Worm (Caenorhabditis elegans) whole organism, L3 larva: ENCODE measurements around the gene F38E1.3.
A peak's percentile ranks its signal among the peaks of the same experiment; 100 is the strongest.

Experiments
- R02D3.7 ChIP-seq: fragments of 150-350 bp; optimal IDR thresholded peaks from 2 replicates; lab custom pipeline; 2014; ENCODE audit warnings: missing biosample characterization, missing genetic modification characterization
- ZK546.5 ChIP-seq: sonication (generic microtip); optimal IDR thresholded peaks from 2 replicates; lab custom pipeline; 2017; ENCODE audit warnings: missing biosample characterization, missing genetic modification characterization
- aly-2 ChIP-seq: fragments of 150-350 bp; optimal IDR thresholded peaks from 2 replicates; lab custom pipeline; 2014; ENCODE audit warnings: missing biosample characterization, missing genetic modification characterization
- ceh-16 ChIP-seq: sonication (generic microtip); optimal IDR thresholded peaks from 2 replicates; lab custom pipeline; 2017; ENCODE audit warnings: missing biosample characterization, missing genetic modification characterization
- ceh-82 ChIP-seq: fragments of 150-350 bp; optimal IDR thresholded peaks from 2 replicates; lab custom pipeline; 2014; ENCODE audit warnings: missing biosample characterization, missing genetic modification characterization
- ceh-9 ChIP-seq: sonication (generic microtip); optimal IDR thresholded peaks from 2 replicates; lab custom pipeline; 2018; ENCODE audit warnings: missing biosample characterization, missing genetic modification characterization
- daf-12 ChIP-seq: fragments of 150-350 bp; optimal IDR thresholded peaks from 2 replicates; lab custom pipeline; 2014; ENCODE audit warnings: missing biosample characterization, missing genetic modification reagents, missing genetic modification characterization
- egl-27 ChIP-seq: sonication (generic microtip); optimal IDR thresholded peaks from 4 replicates; lab custom pipeline; 2017; ENCODE audit warnings: missing biosample characterization, missing genetic modification reagents, missing genetic modification characterization
- egl-5 ChIP-seq: fragments of 150-350 bp; optimal IDR thresholded peaks from 2 replicates; lab custom pipeline; 2017; ENCODE audit warnings: missing biosample characterization, missing genetic modification reagents, missing genetic modification characterization, inconsistent platforms
- elt-1 ChIP-seq: fragments of 150-350 bp; optimal IDR thresholded peaks from 2 replicates; lab custom pipeline; 2014; ENCODE audit warnings: missing biosample characterization, missing genetic modification characterization
- elt-2 ChIP-seq: sonication (generic microtip); optimal IDR thresholded peaks from 2 replicates; lab custom pipeline; 2016; ENCODE audit warnings: missing genetic modification reagents, mild to moderate bottlenecking, missing genetic modification characterization, missing compliant biosample characterization
- elt-3 ChIP-seq, 3 experiments: fragments of 150-350 bp in 1 of 3; sonication (generic microtip) in 2 of 3; optimal IDR thresholded peaks; 2 replicates in 2 of 3; 4 replicates in 1 of 3; lab custom pipeline; 2014 to 2017; ENCODE audit warnings: missing biosample characterization in 3 of 3, missing genetic modification characterization in 3 of 3
- eor-1 ChIP-seq, 2 experiments: fragments of 150-350 bp; optimal IDR thresholded peaks; 2 replicates each; lab custom pipeline; 2014 to 2018; ENCODE audit warnings: missing biosample characterization in 2 of 2, missing genetic modification characterization in 2 of 2
- fkh-10 ChIP-seq: sonication (generic microtip); optimal IDR thresholded peaks from 2 replicates; lab custom pipeline; 2017; ENCODE audit warnings: missing biosample characterization, missing genetic modification reagents, missing genetic modification characterization
- hmg-11 ChIP-seq: sonication (generic microtip); optimal IDR thresholded peaks from 2 replicates; lab custom pipeline; 2016; ENCODE audit warnings: missing genetic modification characterization, missing compliant biosample characterization
- lin-15B ChIP-seq: fragments of 150-350 bp; optimal IDR thresholded peaks from 2 replicates; lab custom pipeline; 2014; ENCODE audit warnings: missing biosample characterization, missing genetic modification characterization
- mdl-1 ChIP-seq: fragments of 150-350 bp; optimal IDR thresholded peaks from 2 replicates; lab custom pipeline; 2014; ENCODE audit warnings: missing biosample characterization, missing genetic modification characterization
- mml-1 ChIP-seq: fragments of 150-350 bp; sonication (generic microtip); optimal IDR thresholded peaks from 3 replicates; lab custom pipeline; 2014; ENCODE audit warnings: missing biosample characterization, missing genetic modification characterization
- nfya-1 ChIP-seq: sonication (generic microtip); optimal IDR thresholded peaks from 2 replicates; lab custom pipeline; 2017; ENCODE audit warnings: missing genetic modification characterization, mild to moderate bottlenecking, missing compliant biosample characterization, antibody characterized with exemption, moderate library complexity; ENCODE audit not compliant: insufficient read depth
- nhr-11 ChIP-seq: fragments of 150-350 bp; optimal IDR thresholded peaks from 2 replicates; lab custom pipeline; 2014; ENCODE audit warnings: missing biosample characterization, missing genetic modification characterization
- nhr-12 ChIP-seq: fragments of 150-350 bp; optimal IDR thresholded peaks from 2 replicates; lab custom pipeline; 2014; ENCODE audit warnings: missing biosample characterization, missing genetic modification characterization
- nhr-23 ChIP-seq: fragments of 150-350 bp; optimal IDR thresholded peaks from 2 replicates; lab custom pipeline; 2014; ENCODE audit warnings: missing biosample characterization, missing genetic modification reagents, missing genetic modification characterization
- nhr-237 ChIP-seq: fragments of 150-350 bp; optimal IDR thresholded peaks from 2 replicates; lab custom pipeline; 2014; ENCODE audit warnings: missing biosample characterization, missing genetic modification characterization
- nhr-25 ChIP-seq: sonication (generic microtip); optimal IDR thresholded peaks from 2 replicates; lab custom pipeline; 2017; ENCODE audit warnings: missing biosample characterization, missing genetic modification characterization
- nhr-28 ChIP-seq: fragments of 150-350 bp; optimal IDR thresholded peaks from 2 replicates; lab custom pipeline; 2014; ENCODE audit warnings: missing biosample characterization, missing genetic modification characterization
- nhr-43 ChIP-seq: sonication (generic microtip); optimal IDR thresholded peaks from 2 replicates; lab custom pipeline; 2016; ENCODE audit warnings: mild to moderate bottlenecking, missing genetic modification characterization, missing compliant biosample characterization; ENCODE audit not compliant: poor library complexity, severe bottlenecking
- nhr-67 ChIP-seq: fragments of 150-350 bp; optimal IDR thresholded peaks from 2 replicates; lab custom pipeline; 2014; ENCODE audit warnings: missing biosample characterization, missing genetic modification characterization
- nhr-76 ChIP-seq: fragments of 150-350 bp; sonication (generic microtip); optimal IDR thresholded peaks from 5 replicates; lab custom pipeline; 2014; ENCODE audit warnings: missing biosample characterization, missing genetic modification characterization
- nhr-77 ChIP-seq: fragments of 150-350 bp; optimal IDR thresholded peaks from 2 replicates; lab custom pipeline; 2014; ENCODE audit warnings: missing biosample characterization, missing genetic modification characterization
- pqm-1 ChIP-seq: fragments of 150-350 bp; optimal IDR thresholded peaks from 2 replicates; lab custom pipeline; 2017; ENCODE audit warnings: missing biosample characterization, missing genetic modification characterization, inconsistent platforms
- sea-2 ChIP-seq: fragments of 150-350 bp; sonication (generic microtip); optimal IDR thresholded peaks from 4 replicates; lab custom pipeline; 2014; ENCODE audit warnings: missing biosample characterization, missing genetic modification reagents, missing genetic modification characterization
- skn-1 ChIP-seq: fragments of 150-350 bp; optimal IDR thresholded peaks from 2 replicates; lab custom pipeline; 2014; ENCODE audit warnings: missing biosample characterization, missing genetic modification characterization
- tbx-2 ChIP-seq: sonication (generic microtip); optimal IDR thresholded peaks from 2 replicates; lab custom pipeline; 2016; ENCODE audit warnings: mild to moderate bottlenecking, missing genetic modification characterization, missing compliant biosample characterization
- unc-62 ChIP-seq: fragments of 150-350 bp; sonication (generic microtip); optimal IDR thresholded peaks from 4 replicates; lab custom pipeline; 2014; ENCODE audit warnings: missing biosample characterization, missing genetic modification reagents, missing genetic modification characterization
- ztf-11 ChIP-seq: fragments of 150-350 bp; optimal IDR thresholded peaks from 2 replicates; lab custom pipeline; 2014; ENCODE audit warnings: missing biosample characterization, missing genetic modification characterization
- ztf-4 ChIP-seq: fragments of 150-350 bp; optimal IDR thresholded peaks from 2 replicates; lab custom pipeline; 2014; ENCODE audit warnings: missing biosample characterization, missing genetic modification characterization

Gene F38E1.3

DNA sequence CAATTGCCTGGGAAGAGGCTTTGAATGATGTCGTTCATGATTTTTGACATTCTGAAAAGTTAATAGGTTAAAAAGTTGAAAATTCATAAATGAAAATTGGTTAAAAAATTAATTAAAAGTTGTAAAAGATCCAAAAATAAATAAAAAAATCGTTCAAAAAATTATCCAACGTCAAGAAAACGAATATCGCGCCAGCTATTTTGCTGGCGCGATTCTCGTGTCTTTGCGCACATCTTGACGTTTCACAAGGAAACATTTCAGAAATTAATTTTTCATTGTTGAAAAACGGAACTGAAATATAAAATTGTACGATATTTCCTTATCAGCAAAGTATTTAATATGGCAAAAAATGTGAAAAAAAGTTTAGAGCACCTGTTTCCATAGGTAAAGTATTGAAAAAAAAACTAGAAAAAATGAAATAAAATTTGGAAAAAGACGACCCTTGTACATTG, 16.8 kb upstream of the F38E1.3 start, which contains the start of gene mpdu-1 (continued):
- TF ChIP-seq nhr-11 (tag; lab: Kevin White, UChicago) (no peak), sea-2 (GFP tag; lab: Kevin White, UChicago) (no peak), ZK546.5 (no peak), hmg-11 (tag; lab: Kevin White, UChicago) (peak; percentile 24), tbx-2 (no peak), nfya-1 (tag; lab: Kevin White, UChicago) (peak; percentile 63), nhr-28 (tag; lab: Kevin White, UChicago) (no peak), nhr-76 (tag; lab: Kevin White, UChicago) (no peak), skn-1 (tag; lab: Kevin White, UChicago) (no peak), egl-5 (tag; lab: Kevin White, UChicago) (no peak), daf-12 (tag; lab: Kevin White, UChicago) (no peak), nhr-237 (tag; lab: Kevin White, UChicago) (no peak), nhr-67 (tag; lab: Kevin White, UChicago) (no peak), fkh-10 (GFP tag; lab: Kevin White, UChicago) (no peak), mml-1 (tag; lab: Kevin White, UChicago) (no peak), mdl-1 (tag; lab: Kevin White, UChicago) (no peak), R02D3.7 (peak; percentile 3), unc-62 (GFP tag; lab: Kevin White, UChicago) (no peak), nhr-77 (no peak), elt-1 (tag; lab: Kevin White, UChicago) (no peak), nhr-43 (tag; lab: Kevin White, UChicago) (no peak)

DNA sequence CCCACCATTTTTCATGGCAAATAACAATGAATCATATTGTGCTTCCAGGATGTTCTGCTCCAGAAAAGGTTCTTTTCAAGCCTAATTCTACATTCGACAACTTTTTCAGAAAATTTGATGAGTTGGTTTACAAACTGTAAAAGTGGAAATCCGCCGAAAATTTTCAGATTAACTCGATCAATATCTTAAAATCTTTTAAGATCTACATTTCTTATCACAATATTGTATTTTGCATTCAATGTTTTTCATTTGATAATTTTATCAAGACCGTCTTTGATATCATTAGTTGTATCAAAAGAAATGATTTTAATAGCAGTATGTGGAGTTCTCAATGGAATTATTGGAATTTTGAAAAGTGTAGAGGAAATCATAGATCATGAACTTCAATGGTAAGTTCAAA, 16.2 kb upstream of the F38E1.3 start, which contains the start of gene F38E1.6:
TSS of gene F38E1.6 (plus strand) at position 301 of the 400 bp plus-strand sequence.
- TF ChIP-seq lin-15B (tag; lab: Kevin White, UChicago) (no peak), nhr-11 (tag; lab: Kevin White, UChicago) (no peak), nhr-23 (no peak), pqm-1 (tag; lab: Kevin White, UChicago) (no peak), R02D3.7 (no peak), tbx-2 (no peak), fkh-10 (GFP tag; lab: Kevin White, UChicago) (no peak), mdl-1 (tag; lab: Kevin White, UChicago) (no peak), mml-1 (tag; lab: Kevin White, UChicago) (no peak), eor-1 (tag; optimal IDR thresholded peaks at IDR 0.05; lab: Kevin White, UChicago) (no peak), daf-12 (tag; lab: Kevin White, UChicago) (no peak), ceh-9 (tag; lab: Kevin White, UChicago) (no peak), unc-62 (GFP tag; lab: Kevin White, UChicago) (no peak), elt-2 (no peak), nhr-12 (tag; lab: Kevin White, UChicago) (no peak), egl-5 (tag; lab: Kevin White, UChicago) (no peak)
- TF ChIP-seq, all 47 proteins: peak for 0

DNA sequence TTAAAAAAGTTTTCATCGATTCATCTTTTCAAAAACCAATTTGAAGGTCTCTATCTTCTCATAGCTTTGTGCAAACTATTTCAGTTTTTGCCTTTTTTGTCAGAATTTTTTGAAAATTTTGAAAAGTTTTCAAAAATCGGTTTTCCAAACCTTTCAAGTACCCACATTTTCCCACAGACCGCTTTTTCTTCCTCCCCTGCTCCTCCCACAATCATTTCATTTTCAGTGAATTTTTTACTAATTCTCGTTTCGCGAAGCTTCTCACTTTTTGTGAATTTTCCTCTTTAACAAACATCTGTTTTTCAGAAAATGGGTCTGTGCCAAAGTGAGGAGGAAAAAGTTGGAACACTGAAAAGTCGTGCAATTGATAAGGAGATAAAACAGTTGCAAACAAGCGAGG, 5.2 kb upstream of the F38E1.3 start, which contains the start of gene gpa-2:
TSS of gene gpa-2 (plus strand) at position 301 of the 400 bp plus-strand sequence.
- TF ChIP-seq nhr-76 (tag; lab: Kevin White, UChicago) (no peak), ceh-9 (tag; lab: Kevin White, UChicago) (no peak), elt-3 (tag; optimal IDR thresholded peaks at IDR 0.05; lab: Kevin White, UChicago) (no peak), egl-27 (tag; lab: Kevin White, UChicago) (no peak), daf-12 (tag; lab: Kevin White, UChicago) (no peak), tbx-2 (no peak), elt-2 (no peak), nhr-67 (tag; lab: Kevin White, UChicago) (no peak), ceh-82 (no peak), aly-2 (no peak), lin-15B (tag; lab: Kevin White, UChicago) (no peak), mml-1 (tag; lab: Kevin White, UChicago) (no peak), fkh-10 (GFP tag; lab: Kevin White, UChicago) (no peak), egl-5 (tag; lab: Kevin White, UChicago) (no peak), ztf-11 (no peak), unc-62 (GFP tag; lab: Kevin White, UChicago) (no peak), ztf-4 (tag; lab: Kevin White, UChicago) (no peak), ZK546.5 (no peak), nhr-25 (tag; lab: Kevin White, UChicago) (no peak), ceh-16 (tag; lab: Kevin White, UChicago) (no peak)
